Fruit fly (Drosophila melanogaster) whole organism, embryonic: ENCODE measurements around the gene CG32075.
A peak's percentile ranks its signal among the peaks of the same experiment; 100 is the strongest.

Source experiments
- Asciz ChIP-seq: fragments of 200-800 bp; sonication (Bioruptor generic); optimal IDR thresholded peaks from 2 replicates; lab custom pipeline; 2017; ENCODE audit warnings: missing biosample characterization, mild to moderate bottlenecking, missing genetic modification characterization, missing genetic modification reagents
- CG10267 ChIP-seq: fragments of 200-800 bp; sonication (Bioruptor generic); optimal IDR thresholded peaks from 2 replicates; lab custom pipeline; 2018; ENCODE audit warnings: missing biosample characterization, mild to moderate bottlenecking, missing genetic modification characterization, moderate library complexity
- CG12391 ChIP-seq: fragments of 200-800 bp; sonication (Bioruptor generic); optimal IDR thresholded peaks from 3 replicates; lab custom pipeline; 2018; ENCODE audit warnings: missing biosample characterization, mild to moderate bottlenecking, missing genetic modification characterization, moderate library complexity
- CG15011 ChIP-seq: fragments of 200-800 bp; sonication (Bioruptor generic); optimal IDR thresholded peaks from 3 replicates; lab custom pipeline; 2018; ENCODE audit warnings: missing biosample characterization, mild to moderate bottlenecking, missing genetic modification characterization
- CG15601 ChIP-seq: fragments of 200-800 bp; sonication (Bioruptor generic); optimal IDR thresholded peaks from 3 replicates; lab custom pipeline; 2019; ENCODE audit warnings: missing biosample characterization, mild to moderate bottlenecking, missing genetic modification characterization, moderate library complexity
- CG15696 ChIP-seq: fragments of 200-800 bp; sonication (Bioruptor generic); optimal IDR thresholded peaks from 2 replicates; lab custom pipeline; 2019; ENCODE audit warnings: missing biosample characterization, mild to moderate bottlenecking, missing genetic modification characterization, moderate library complexity
- CG17361 ChIP-seq: fragments of 200-800 bp; sonication (Bioruptor generic); IDR thresholded peaks from 3 replicates; pipeline ENCODE4 v1.3.6; 2022; ENCODE audit warnings: missing biosample characterization, missing genetic modification characterization
- CG1792 ChIP-seq: fragments of 200-800 bp; sonication (Bioruptor generic); optimal IDR thresholded peaks from 2 replicates; lab custom pipeline; 2016; ENCODE audit warnings: missing biosample characterization, missing genetic modification characterization
- CG2889 ChIP-seq: fragments of 200-800 bp; sonication (Bioruptor generic); IDR thresholded peaks from 3 replicates; pipeline ENCODE4 v1.3.6; 2022; ENCODE audit warnings: missing biosample characterization, missing genetic modification characterization
- CG31365 ChIP-seq: fragments of 200-800 bp; sonication (Bioruptor generic); optimal IDR thresholded peaks from 2 replicates; lab custom pipeline; 2018; ENCODE audit warnings: missing biosample characterization, mild to moderate bottlenecking, missing genetic modification characterization
- CG32532 ChIP-seq: fragments of 200-800 bp; sonication (Bioruptor generic); IDR thresholded peaks from 2 replicates; pipeline ENCODE4 v1.3.6; 2022; ENCODE audit warnings: missing biosample characterization, missing genetic modification characterization
- CG3407 ChIP-seq: fragments of 200-800 bp; sonication (Bioruptor generic); optimal IDR thresholded peaks from 2 replicates; lab custom pipeline; 2018; ENCODE audit warnings: missing biosample characterization, mild to moderate bottlenecking, missing genetic modification characterization
- CG34224 ChIP-seq: fragments of 200-800 bp; sonication (Bioruptor generic); IDR thresholded peaks from 3 replicates; pipeline ENCODE4 v1.3.6; 2022; ENCODE audit warnings: missing biosample characterization, missing genetic modification characterization; ENCODE audit not compliant: partially characterized antibody
- CG4360 ChIP-seq: fragments of 200-800 bp; sonication (Bioruptor generic); IDR thresholded peaks from 2 replicates; pipeline ENCODE4 v1.3.6; 2022; ENCODE audit warnings: missing biosample characterization, missing genetic modification characterization
- CG4404 ChIP-seq: fragments of 200-800 bp; sonication (Bioruptor generic); IDR thresholded peaks from 2 replicates; pipeline ENCODE4 v1.3.6; 2022; ENCODE audit warnings: missing biosample characterization, missing genetic modification characterization
- CG6654 ChIP-seq: fragments of 200-800 bp; sonication (Bioruptor generic); optimal IDR thresholded peaks from 2 replicates; lab custom pipeline; 2017; ENCODE audit warnings: missing biosample characterization, mild to moderate bottlenecking, missing genetic modification characterization
- CG6689 ChIP-seq: fragments of 200-800 bp; sonication (Bioruptor generic); IDR thresholded peaks from 2 replicates; pipeline ENCODE4 v1.3.6; 2022; ENCODE audit warnings: missing biosample characterization, missing genetic modification characterization
- CG8290 ChIP-seq, 3 experiments: fragments of 200-800 bp; sonication (Bioruptor generic); optimal IDR thresholded peaks; 2 replicates each; lab custom pipeline; 2016 to 2019; ENCODE audit warnings: missing biosample characterization in 3 of 3, missing genetic modification characterization in 3 of 3, mild to moderate bottlenecking in 2 of 3, moderate library complexity in 1 of 3
- CG9727 ChIP-seq: fragments of 200-800 bp; sonication (Bioruptor generic); optimal IDR thresholded peaks from 3 replicates; lab custom pipeline; 2017; ENCODE audit warnings: missing biosample characterization, mild to moderate bottlenecking, missing genetic modification characterization
- CG9932 ChIP-seq: fragments of 200-800 bp; sonication (Bioruptor generic); IDR thresholded peaks from 2 replicates; pipeline ENCODE4 v1.3.6; 2022; ENCODE audit warnings: missing biosample characterization, missing genetic modification characterization
- Drgx ChIP-seq: fragments of 200-800 bp; sonication (Bioruptor generic); IDR thresholded peaks from 2 replicates; pipeline ENCODE4 v1.3.6; 2022; ENCODE audit warnings: missing biosample characterization, missing genetic modification characterization
- Eip74EF ChIP-seq, 2 experiments: fragments of 200-800 bp in 1 of 2; fragments of >200 bp in 1 of 2; sonication (Bioruptor generic) in 1 of 2; optimal IDR thresholded peaks; 2 replicates each; lab custom pipeline; 2017 to 2019; ENCODE audit warnings: missing biosample characterization in 2 of 2, missing genetic modification characterization in 2 of 2, mild to moderate bottlenecking in 1 of 2, moderate library complexity in 1 of 2
- Lhr ChIP-seq: fragments of 200-800 bp; sonication (Bioruptor generic); optimal IDR thresholded peaks from 3 replicates; lab custom pipeline; 2017; ENCODE audit warnings: mild to moderate bottlenecking, missing biosample characterization, missing genetic modification reagents, missing genetic modification characterization
- Rx ChIP-seq: fragments of 200-800 bp; sonication (Bioruptor generic); IDR thresholded peaks from 2 replicates; pipeline ENCODE4 v1.3.6; 2022; ENCODE audit warnings: missing biosample characterization, missing genetic modification characterization
- Six4 ChIP-seq: fragments of 200-800 bp; sonication (Bioruptor generic); optimal IDR thresholded peaks from 2 replicates; lab custom pipeline; 2016; ENCODE audit warnings: missing biosample characterization, missing genetic modification characterization
- Sry-δ ChIP-seq: fragments of 200-800 bp; sonication (Bioruptor generic); optimal IDR thresholded peaks from 2 replicates; lab custom pipeline; 2016; ENCODE audit warnings: missing biosample characterization, missing genetic modification characterization
- Xrp1 ChIP-seq: fragments of 200-800 bp; sonication (Bioruptor generic); IDR thresholded peaks from 2 replicates; pipeline ENCODE4 v1.3.6; 2022; ENCODE audit warnings: missing biosample characterization, missing genetic modification characterization
- ap ChIP-seq: fragments of 200-800 bp; sonication (Bioruptor generic); IDR thresholded peaks from 2 replicates; pipeline ENCODE4 v1.3.6; 2022; ENCODE audit warnings: missing biosample characterization, missing genetic modification characterization
- bigmax ChIP-seq: fragments of 200-800 bp; sonication (Bioruptor generic); optimal IDR thresholded peaks from 2 replicates; lab custom pipeline; 2018; ENCODE audit warnings: missing biosample characterization, mild to moderate bottlenecking, missing genetic modification characterization
- bsh ChIP-seq, 2 experiments: fragments of 200-800 bp; sonication (Bioruptor generic); optimal IDR thresholded peaks; 2 replicates each; lab custom pipeline; 2017 to 2018; ENCODE audit warnings: mild to moderate bottlenecking in 2 of 2, missing biosample characterization in 2 of 2, missing genetic modification characterization in 2 of 2, moderate library complexity in 1 of 2
- corto ChIP-seq: fragments of 200-800 bp; sonication (Bioruptor generic); optimal IDR thresholded peaks from 2 replicates; lab custom pipeline; 2016; ENCODE audit warnings: missing biosample characterization, mild to moderate bottlenecking, missing genetic modification characterization, moderate library complexity
- dmrt11E ChIP-seq: fragments of 200-800 bp; sonication (Bioruptor generic); optimal IDR thresholded peaks from 3 replicates; lab custom pipeline; 2018; ENCODE audit warnings: missing biosample characterization, mild to moderate bottlenecking, missing genetic modification characterization, moderate library complexity
- dpn ChIP-seq, 2 experiments: fragments of 200-800 bp; sonication (Bioruptor generic); optimal IDR thresholded peaks; 3 replicates each; lab custom pipeline; 2016; ENCODE audit warnings: missing biosample characterization in 2 of 2, missing genetic modification characterization in 2 of 2
- gce ChIP-seq: fragments of 200-800 bp; sonication (Bioruptor generic); IDR thresholded peaks from 3 replicates; pipeline ENCODE4 v1.3.6; 2022; ENCODE audit warnings: missing biosample characterization, missing genetic modification characterization
- gem ChIP-seq: fragments of 200-800 bp; sonication (Bioruptor generic); optimal IDR thresholded peaks from 2 replicates; lab custom pipeline; 2019; ENCODE audit warnings: missing biosample characterization, mild to moderate bottlenecking, missing genetic modification characterization, moderate library complexity
- lbe ChIP-seq: fragments of 200-800 bp; sonication (Bioruptor generic); optimal IDR thresholded peaks from 2 replicates; lab custom pipeline; 2016; ENCODE audit warnings: missing biosample characterization, mild to moderate bottlenecking, missing genetic modification characterization
- lola ChIP-seq, 3 experiments: fragments of >200 bp in 2 of 3; fragments of 200-800 bp in 1 of 3; sonication (Bioruptor generic) in 1 of 3; optimal IDR thresholded peaks; 2 replicates each; lab custom pipeline; 2017 to 2019; ENCODE audit warnings: missing biosample characterization in 3 of 3, missing genetic modification characterization in 3 of 3, mild to moderate bottlenecking in 1 of 3, moderate library complexity in 1 of 3
- nmo ChIP-seq: fragments of 200-800 bp; sonication (Bioruptor generic); optimal IDR thresholded peaks from 2 replicates; lab custom pipeline; 2018; ENCODE audit warnings: missing biosample characterization, mild to moderate bottlenecking, missing genetic modification characterization, moderate library complexity
- nom ChIP-seq: fragments of 200-800 bp; sonication (Bioruptor generic); optimal IDR thresholded peaks from 2 replicates; lab custom pipeline; 2017; ENCODE audit warnings: missing biosample characterization, missing genetic modification characterization, mild to moderate bottlenecking, moderate library complexity, missing genetic modification reagents
- pho ChIP-seq: fragments of 200-800 bp; sonication (Bioruptor generic); optimal IDR thresholded peaks from 2 replicates; lab custom pipeline; 2016; ENCODE audit warnings: missing biosample characterization, missing genetic modification characterization
- phol ChIP-seq: fragments of 200-800 bp; sonication (Bioruptor generic); optimal IDR thresholded peaks from 3 replicates; lab custom pipeline; 2018; ENCODE audit warnings: missing biosample characterization, mild to moderate bottlenecking, missing genetic modification characterization, moderate library complexity
- run ChIP-seq: fragments of 200-800 bp; sonication (Bioruptor generic); optimal IDR thresholded peaks from 3 replicates; lab custom pipeline; 2018; ENCODE audit warnings: missing biosample characterization, mild to moderate bottlenecking, missing genetic modification characterization
- salm ChIP-seq: fragments of 200-800 bp; sonication (Bioruptor generic); optimal IDR thresholded peaks from 2 replicates; lab custom pipeline; 2018; ENCODE audit warnings: missing biosample characterization, mild to moderate bottlenecking, missing genetic modification characterization
- sc ChIP-seq, 3 experiments: fragments of >200 bp in 2 of 3; fragments of 200-800 bp in 1 of 3; sonication (Bioruptor generic) in 1 of 3; optimal IDR thresholded peaks; 2 replicates in 2 of 3; 3 replicates in 1 of 3; lab custom pipeline; 2017; ENCODE audit warnings: mild to moderate bottlenecking in 1 of 3, missing biosample characterization in 1 of 3, missing genetic modification characterization in 1 of 3, missing genetic modification reagents in 1 of 3
- slbo ChIP-seq: fragments of 200-800 bp; sonication (Bioruptor generic); IDR thresholded peaks from 2 replicates; pipeline ENCODE4 v1.3.6; 2022; ENCODE audit warnings: missing biosample characterization, missing genetic modification characterization
- vnd ChIP-seq: fragments of 200-800 bp; sonication (Bioruptor generic); IDR thresholded peaks from 3 replicates; pipeline ENCODE4 v1.3.6; 2022; ENCODE audit warnings: missing biosample characterization, missing genetic modification characterization; ENCODE audit not compliant: partially characterized antibody
- wdn ChIP-seq: fragments of 200-800 bp; sonication (Bioruptor generic); IDR thresholded peaks from 2 replicates; pipeline ENCODE4 v1.3.6; 2022; ENCODE audit warnings: missing biosample characterization, missing genetic modification characterization
- zfh1 ChIP-seq: fragments of 200-800 bp; sonication (Bioruptor generic); IDR thresholded peaks from 3 replicates; pipeline ENCODE4 v1.3.6; 2022; ENCODE audit warnings: missing biosample characterization, missing genetic modification characterization

The CG32075 gene

DNA sequence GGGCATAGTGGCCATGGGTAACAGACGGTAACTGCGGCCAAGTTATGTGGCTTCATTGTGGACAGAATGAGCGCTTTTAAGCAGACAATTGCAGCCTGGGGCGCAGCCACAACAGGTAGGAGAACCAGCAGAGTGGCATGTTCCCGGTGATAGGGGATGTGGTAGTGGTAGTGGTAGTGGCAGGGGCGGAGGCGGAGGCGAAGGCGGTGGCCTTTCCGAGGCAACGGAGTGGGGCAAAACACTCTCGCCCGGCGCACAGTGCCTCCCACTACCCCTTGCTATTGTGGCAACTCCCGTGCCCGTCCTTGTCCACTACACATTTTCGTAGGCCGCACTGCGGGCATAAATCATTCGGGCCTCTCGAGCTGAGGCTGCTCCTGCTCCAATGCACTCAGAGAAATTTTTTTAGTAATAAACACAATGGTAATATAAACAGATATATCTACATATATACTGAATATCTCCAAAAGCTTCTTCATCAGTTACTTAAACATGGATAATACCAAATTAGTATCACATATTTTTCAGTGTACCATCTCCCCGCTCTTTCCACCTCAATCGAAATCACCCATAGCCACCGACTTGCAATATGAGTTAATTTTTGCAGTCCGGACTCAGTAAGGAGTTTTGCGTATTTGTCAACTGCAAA lies 31.3 kb downstream of the CG32075 start:
- TF ChIP-seq CG32532 (GFP tag; lab: Robert Waterston, UW) (no peak), Lhr (GFP tag; lab: Kevin White, UChicago) (no peak), bigmax (no peak), bsh (GFP tag; optimal IDR thresholded peaks at IDR 0.05; lab: Kevin White, UChicago) (peak in 1 of 2 experiments; percentile 56), wdn (GFP tag; lab: Robert Waterston, UW) (no peak), CG6689 (0 out of 2 replicates have a peak, but pooled peaks have one; percentile 5), CG4360 (GFP tag; lab: Robert Waterston, UW) (no peak), Six4 (GFP tag; lab: Kevin White, UChicago) (no peak), CG2889 (no peak), vnd (no peak), CG3407 (GFP tag; lab: Kevin White, UChicago) (no peak), CG8290 (GFP tag; optimal IDR thresholded peaks at IDR 0.05; lab: Kevin White, UChicago) (no peak), CG8290 (tag; optimal IDR thresholded peaks at IDR 0.05; lab: Kevin White, UChicago) (no peak), Rx (GFP tag; lab: Robert Waterston, UW) (no peak), nom (GFP tag; lab: Kevin White, UChicago) (peak; percentile 70), pho (GFP tag; lab: Kevin White, UChicago) (no peak), CG17361 (no peak), CG6654 (GFP tag; lab: Kevin White, UChicago) (no peak), CG1792 (GFP tag; lab: Kevin White, UChicago) (no peak), ap (GFP tag; lab: Robert Waterston, UW) (no peak), slbo (GFP tag; lab: Robert Waterston, UW) (no peak), CG9932 (GFP tag; lab: Robert Waterston, UW) (no peak), run (tag; lab: Kevin White, UChicago) (no peak), sc (optimal IDR thresholded peaks at IDR 0.05; lab: Kevin White, UChicago) (no peak), sc (GFP tag; optimal IDR thresholded peaks at IDR 0.05; lab: Kevin White, UChicago) (no peak), Drgx (GFP tag; lab: Robert Waterston, UW) (peak; percentile 76), CG31365 (tag; lab: Kevin White, UChicago) (no peak), Asciz (GFP tag; lab: Kevin White, UChicago) (no peak), lbe (GFP tag; lab: Kevin White, UChicago) (no peak), CG15011 (GFP tag; lab: Kevin White, UChicago) (no peak), corto (peak; percentile 37), dpn (GFP tag; optimal IDR thresholded peaks at IDR 0.05; lab: Kevin White, UChicago) (no peak)
- TF ChIP-seq, all 482 proteins: peak for 5

DNA sequence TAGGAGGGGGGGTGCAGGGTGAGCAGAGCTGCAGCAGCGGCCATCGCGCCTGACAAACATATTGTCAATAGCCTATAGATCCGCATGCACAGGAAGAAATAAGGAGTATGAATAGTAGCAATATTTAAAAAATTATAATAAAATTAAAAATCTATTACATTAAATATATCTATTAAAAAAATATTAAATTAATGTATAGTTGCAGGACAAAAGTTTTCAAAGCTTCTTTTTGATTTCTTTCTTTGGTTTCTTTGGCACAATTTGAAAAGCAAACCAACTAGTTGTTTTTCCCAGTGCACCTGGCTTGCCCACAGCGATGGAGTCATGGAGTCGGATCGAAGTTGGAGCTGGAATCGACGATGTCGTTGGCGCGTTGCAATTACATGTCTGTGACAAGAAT lies 33.0 kb downstream of the CG32075 start:
- peak; percentile 59 for TF ChIP-seq dmrt11E
- no peak for TF ChIP-seq CG9932 (GFP tag; lab: Robert Waterston, UW)
- peak; percentile 38 for TF ChIP-seq CG9727 (GFP tag; lab: Kevin White, UChicago)
- TF ChIP-seq zfh1 (GFP tag; lab: Robert Waterston, UW), result peak; percentile 45; the same call in 1 of the 3 replicates
- TF ChIP-seq nmo (GFP tag; lab: Kevin White, UChicago), result peak; percentile 10
- TF ChIP-seq CG6689, result 0 out of 2 replicates have a peak, but pooled peaks have one; percentile 14
- TF ChIP-seq Sry-δ (GFP tag; lab: Kevin White, UChicago), result no peak
- no peak for TF ChIP-seq Eip74EF (GFP tag; optimal IDR thresholded peaks at IDR 0.05; lab: Kevin White, UChicago)
- TF ChIP-seq Xrp1, result peak; percentile 47; the same call in 1 of the 2 replicates
- TF ChIP-seq CG15601, result peak; percentile 2
- no peak for TF ChIP-seq CG34224 (GFP tag; lab: Robert Waterston, UW)
- TF ChIP-seq phol, result peak; percentile 34
- TF ChIP-seq lola (GFP tag; optimal IDR thresholded peaks at IDR 0.05; lab: Kevin White, UChicago), result peak in 1 of 3 experiments; percentile 44
- peak; percentile 41 for TF ChIP-seq gem (tag; lab: Kevin White, UChicago)
- TF ChIP-seq gce (GFP tag; lab: Robert Waterston, UW), result no peak
- TF ChIP-seq CG15696 (tag; lab: Kevin White, UChicago), result peak; percentile 41
- peak; percentile 15; the same call in 1 of the 2 replicates for TF ChIP-seq CG4404
- TF ChIP-seq CG10267, result peak; percentile 30
- no peak for TF ChIP-seq salm (tag; lab: Kevin White, UChicago)
- peak; percentile 30 for TF ChIP-seq CG12391 (tag; lab: Kevin White, UChicago)
